Worm (Caenorhabditis elegans) whole organism, L4/young adult: ENCODE data around the gene F35C8.8.

Experiments
- W03F9.2 ChIP-seq: fragments of 150-350 bp; optimal IDR thresholded peaks from 2 replicates; lab custom pipeline; 2014; ENCODE audit warnings: missing biosample characterization, missing genetic modification characterization
- dao-5 ChIP-seq: sonication (generic microtip); optimal IDR thresholded peaks from 2 replicates; lab custom pipeline; 2016; ENCODE audit warnings: missing genotype, missing genetic modification characterization, moderate library complexity, missing compliant biosample characterization
- him-1 ChIP-seq: sonication (generic microtip); optimal IDR thresholded peaks from 2 replicates; lab custom pipeline; 2016; ENCODE audit warnings: missing genotype, missing genetic modification reagents, missing genetic modification characterization, missing compliant biosample characterization

The F35C8.8 gene

DNA sequence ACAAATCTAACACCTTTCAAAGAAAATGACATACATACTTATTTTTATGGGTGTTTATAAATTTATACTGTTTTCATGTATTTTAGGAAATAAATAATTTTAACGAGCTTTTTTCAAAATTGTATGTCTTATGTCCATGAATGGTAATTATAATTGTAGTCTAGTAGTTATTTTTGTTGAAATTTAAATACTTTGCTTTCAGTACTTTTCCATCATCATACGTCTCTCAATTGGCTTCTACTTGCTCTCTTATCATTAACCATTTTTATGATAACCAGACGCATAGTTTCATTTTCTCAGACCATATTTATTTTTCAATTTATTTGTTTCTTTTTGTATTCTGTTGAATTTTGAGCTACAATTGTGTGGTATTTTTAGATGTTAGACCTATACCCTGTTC, 7.0 kb downstream of the F35C8.8 start, which contains the start of gene F35C8.5:
Gene F35C8.5 (plus strand): TSS at position 377 of the 400 bp plus-strand sequence.
- no peak for TF ChIP-seq W03F9.2 (tag; lab: Kevin White, UChicago)
- TF ChIP-seq him-1 (tag; lab: Kevin White, UChicago), result no peak
- no peak for TF ChIP-seq dao-5 (tag; lab: Kevin White, UChicago)

DNA sequence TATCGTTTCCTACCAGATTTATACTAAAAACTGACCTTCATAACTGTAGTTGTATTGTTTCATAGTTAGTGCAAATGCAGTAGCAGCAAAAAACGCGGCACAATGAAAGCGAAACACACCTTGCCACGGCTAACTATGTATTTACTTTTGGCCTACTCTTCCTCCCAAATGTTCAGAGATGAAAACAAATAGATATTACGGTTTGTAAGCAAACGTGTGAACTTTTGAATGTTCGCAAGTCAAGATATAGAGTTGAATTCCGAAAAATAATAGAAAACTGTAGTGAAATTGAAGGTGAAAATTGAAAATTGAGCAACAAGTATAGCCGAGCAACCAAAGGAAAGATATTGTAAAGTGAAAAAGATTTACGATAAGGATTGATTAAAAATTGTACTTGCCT, 8.2 kb downstream of the F35C8.8 start, which contains the start of gene chtl-1:
Gene chtl-1 (minus strand): TSS at position 101 of the 400 bp plus-strand sequence.
- no peak for TF ChIP-seq dao-5 (tag; lab: Kevin White, UChicago)
- TF ChIP-seq him-1 (tag; lab: Kevin White, UChicago), result no peak

DNA sequence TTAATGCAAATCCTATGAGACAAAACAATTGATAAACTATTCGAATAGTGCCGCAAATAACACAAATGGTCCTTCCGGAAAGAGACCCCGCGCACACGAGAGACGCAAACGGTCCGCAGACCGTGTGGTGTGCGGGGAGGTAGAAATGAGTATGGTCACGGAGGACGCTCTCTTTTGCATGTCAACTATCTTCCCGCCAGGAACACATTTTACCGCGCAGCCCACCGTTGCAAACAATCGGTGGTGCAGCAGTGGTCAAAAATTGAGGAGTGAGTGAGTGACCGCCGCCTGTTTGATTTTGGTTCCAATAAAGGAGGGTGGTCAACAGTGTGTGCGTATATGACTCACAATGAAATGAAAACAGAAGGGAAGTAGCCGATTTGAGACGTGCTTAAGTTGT, 11.8 kb downstream of the F35C8.8 start:
- TF ChIP-seq dao-5 (tag; lab: Kevin White, UChicago), result no peak
- TF ChIP-seq W03F9.2 (tag; lab: Kevin White, UChicago), result no peak
- TF ChIP-seq him-1 (tag; lab: Kevin White, UChicago), result no peak

- TF ChIP-seq him-1 (tag; lab: Kevin White, UChicago), result no peak
- TF ChIP-seq W03F9.2 (tag; lab: Kevin White, UChicago), result no peak
- no peak for TF ChIP-seq dao-5 (tag; lab: Kevin White, UChicago)
Observed at ce11 chrX:5355253-5355652, 17.2 kb downstream of the F35C8.8 start.

DNA sequence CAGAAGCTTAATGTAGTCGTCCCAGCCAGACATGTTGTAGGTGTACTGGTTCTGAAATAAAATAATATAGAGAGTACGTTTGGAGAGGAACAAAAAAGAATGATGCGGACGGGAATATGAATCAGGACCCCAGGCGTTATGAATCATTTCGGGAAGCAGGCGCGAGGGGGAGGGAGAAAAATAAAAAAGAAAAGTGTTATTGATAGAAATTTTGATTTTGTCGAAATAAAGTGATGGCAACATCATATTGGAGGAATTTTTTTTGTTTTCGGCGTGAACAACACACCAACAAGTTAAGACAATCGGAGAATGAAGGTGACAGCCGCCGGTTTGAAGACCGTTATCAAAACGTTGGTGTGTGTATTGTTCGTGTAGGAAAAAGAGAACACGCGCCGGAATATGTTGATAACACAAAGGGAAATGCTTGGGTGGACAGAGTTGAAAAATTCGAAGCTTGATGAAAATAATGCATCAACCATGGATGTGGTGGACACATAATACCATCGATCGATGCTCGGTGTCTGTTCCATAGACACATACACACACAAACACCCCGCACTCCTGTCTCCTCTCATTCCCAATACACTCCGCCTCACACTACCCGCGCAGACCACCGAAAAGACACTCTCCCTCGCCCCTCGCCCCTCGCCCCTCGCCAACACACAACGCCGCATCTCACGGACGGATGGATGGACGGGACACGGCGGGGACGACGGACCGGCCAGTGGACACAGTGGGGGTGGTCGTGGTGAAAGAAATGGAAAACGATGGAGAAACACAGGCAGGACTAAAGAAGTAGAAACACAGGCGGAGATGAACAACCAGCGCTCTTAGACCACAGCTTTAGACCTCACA, 18.2 kb downstream of the F35C8.8 start, which contains the start of gene pfn-2:
Gene pfn-2 (minus strand): TSS at position 51 of the 855 bp plus-strand sequence.
- TF ChIP-seq W03F9.2 (tag; lab: Kevin White, UChicago) (no peak), dao-5 (tag; lab: Kevin White, UChicago) (peak; percentile 17), him-1 (tag; lab: Kevin White, UChicago) (no peak)

ce11 chrX:5348529-5349148, 23.8 kb downstream of the F35C8.8 start, which contains the start of gene syx-3:
TSS of gene syx-3 (plus strand) at chrX:5349098.
- TF ChIP-seq dao-5 (tag; lab: Kevin White, UChicago) (no peak), W03F9.2 (tag; lab: Kevin White, UChicago) (no peak), him-1 (tag; lab: Kevin White, UChicago) (no peak)

DNA sequence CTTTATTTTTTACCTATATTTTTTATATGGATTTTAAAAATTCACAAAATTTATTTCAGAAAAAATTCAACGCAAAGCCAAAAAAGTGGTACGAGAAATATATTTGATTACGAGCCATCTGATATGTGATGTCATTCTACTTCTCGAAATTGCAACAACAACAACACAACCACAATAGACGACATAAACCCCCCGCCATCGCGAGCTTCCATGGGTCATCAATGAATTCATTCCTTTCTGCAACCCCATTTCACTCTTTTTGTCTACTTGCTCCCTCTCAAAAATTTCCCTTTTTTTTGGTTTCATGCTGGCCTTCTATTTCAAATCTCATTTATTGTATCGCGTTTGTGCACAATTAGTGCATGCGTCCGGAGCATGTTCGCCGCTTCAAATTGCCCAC, 24.6 kb downstream of the F35C8.8 start:
- TF ChIP-seq dao-5 (tag; lab: Kevin White, UChicago) (no peak), W03F9.2 (tag; lab: Kevin White, UChicago) (no peak), him-1 (tag; lab: Kevin White, UChicago) (no peak)

DNA sequence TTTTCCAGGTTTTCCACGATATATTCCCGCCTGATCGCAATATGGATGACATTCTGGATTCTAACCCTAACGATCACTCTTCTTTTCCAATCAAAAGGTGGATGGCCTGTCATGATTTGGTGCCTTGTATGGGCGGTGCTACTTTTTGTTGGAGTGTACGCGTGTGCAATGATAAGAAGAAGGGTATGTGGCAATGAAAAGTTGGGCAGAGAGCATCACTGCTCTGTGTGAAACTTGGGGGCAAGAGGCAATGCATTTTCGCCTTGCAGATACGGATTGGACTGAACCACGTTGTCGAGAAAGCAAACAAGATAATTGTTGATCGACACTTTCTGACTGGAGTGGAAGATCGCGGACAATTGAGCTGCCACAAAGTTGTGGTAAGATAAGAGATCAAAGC, 26.1 kb downstream of the F35C8.8 start:
- TF ChIP-seq W03F9.2 (tag; lab: Kevin White, UChicago) (no peak), him-1 (tag; lab: Kevin White, UChicago) (no peak), dao-5 (tag; lab: Kevin White, UChicago) (no peak)

ce11 chrX:5344287-5344686, 28.2 kb downstream of the F35C8.8 start, which contains the start of gene C26B9.1:
TSS of gene C26B9.1 (plus strand) at chrX:5344587.
- TF ChIP-seq dao-5 (tag; lab: Kevin White, UChicago) (no peak), him-1 (tag; lab: Kevin White, UChicago) (no peak), W03F9.2 (tag; lab: Kevin White, UChicago) (no peak)

- TF ChIP-seq him-1 (tag; lab: Kevin White, UChicago) (no peak), W03F9.2 (tag; lab: Kevin White, UChicago) (no peak), dao-5 (tag; lab: Kevin White, UChicago) (no peak)
Observed at ce11 chrX:5342007-5342406, 30.4 kb downstream of the F35C8.8 start, which contains the start of gene C26B9.7. TSS of gene C26B9.7 (plus strand) at chrX:5342307.

DNA sequence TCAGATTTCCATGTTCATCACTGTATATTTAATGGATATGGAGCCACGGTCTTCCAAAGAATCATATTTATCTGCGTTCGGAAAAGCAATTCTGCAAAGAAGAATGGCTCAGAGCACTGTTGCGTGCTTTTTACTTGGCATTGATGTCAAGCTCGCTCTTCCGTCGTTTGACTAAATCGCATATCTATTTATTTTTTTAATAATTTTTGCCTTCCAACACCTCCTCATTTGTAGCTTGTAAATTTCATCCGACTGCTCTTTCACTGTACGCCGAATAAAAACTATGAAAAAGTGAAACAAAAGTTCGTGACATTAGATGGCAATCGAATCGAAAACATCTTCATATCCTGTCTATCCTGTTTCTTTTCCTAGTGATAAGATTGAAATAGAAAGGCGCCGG, 32.5 kb downstream of the F35C8.8 start, which contains the start of gene C26B9.2:
Gene C26B9.2 (plus strand): TSS at position 301 of the 400 bp plus-strand sequence.
- no peak for TF ChIP-seq W03F9.2 (tag; lab: Kevin White, UChicago)

ce11 chrX:5339357-5339756, 33.1 kb downstream of the F35C8.8 start:
- TF ChIP-seq W03F9.2 (tag; lab: Kevin White, UChicago) (no peak), him-1 (tag; lab: Kevin White, UChicago) (no peak), dao-5 (tag; lab: Kevin White, UChicago) (no peak)

DNA sequence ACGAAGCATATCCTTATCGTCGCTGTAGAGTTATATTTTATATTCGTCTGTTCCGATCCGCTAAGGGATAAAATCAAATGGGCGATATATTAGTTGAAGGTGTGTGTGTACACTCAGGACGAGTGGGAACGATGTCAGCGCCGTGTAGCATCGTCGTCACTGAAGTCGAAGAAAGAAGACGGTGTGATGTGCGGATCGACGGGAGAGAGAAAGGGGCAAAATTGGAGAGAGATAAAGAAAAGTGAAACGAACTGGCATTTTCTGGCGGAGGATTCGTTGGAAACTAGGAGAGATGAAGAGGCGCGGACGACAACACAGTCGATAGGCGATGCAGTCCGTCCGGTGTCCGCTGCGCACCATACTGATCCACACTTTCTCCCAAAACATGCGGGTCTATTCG, 34.5 kb downstream of the F35C8.8 start, which contains the start of gene C26B9.3:
Gene C26B9.3 (plus strand): TSS at position 343 of the 400 bp plus-strand sequence.
- no peak for TF ChIP-seq W03F9.2 (tag; lab: Kevin White, UChicago)
- TF ChIP-seq dao-5 (tag; lab: Kevin White, UChicago), result no peak
- no peak for TF ChIP-seq him-1 (tag; lab: Kevin White, UChicago)
